Worm (Caenorhabditis elegans): ENCODE data around the gene srw-85.

DNA sequence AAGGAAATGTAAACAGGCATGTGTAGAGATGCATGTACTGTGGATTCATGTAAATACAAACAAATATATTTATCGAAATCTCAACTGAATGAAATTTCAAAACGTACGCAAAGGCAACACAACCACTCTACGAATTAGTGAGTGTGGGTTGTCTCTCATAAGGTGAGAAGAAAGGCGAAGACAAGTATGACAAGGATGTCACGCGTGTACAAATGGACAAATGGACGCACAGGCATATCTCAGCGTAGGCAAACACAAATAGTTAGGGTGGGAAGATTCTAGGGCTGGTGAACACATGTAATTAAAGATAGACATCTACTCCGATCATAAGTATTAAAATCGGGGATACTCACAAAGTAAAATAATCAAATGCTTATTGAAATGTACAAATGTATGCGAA lies 2.8 kb downstream of the srw-85 start:
- TF ChIP-seq W03F9.2 (tag; optimal IDR thresholded peaks at IDR 0.05) (no peak), him-1 (tag; optimal IDR thresholded peaks at IDR 0.05) (no peak)
